Fruit fly (Drosophila melanogaster) whole organism, embryonic: ENCODE measurements around the gene CG16753.
A peak's percentile ranks its signal among the peaks of the same experiment; 100 is the strongest.

Experiments used
- B-H1 ChIP-seq: fragments of 200-800 bp; sonication (Bioruptor generic); IDR thresholded peaks from 3 replicates; pipeline ENCODE4 v1.3.6; 2022; ENCODE audit warnings: missing biosample characterization, missing genetic modification characterization
- Bteb2 ChIP-seq: fragments of 200-800 bp; sonication (Bioruptor generic); optimal IDR thresholded peaks from 2 replicates; lab custom pipeline; 2016; ENCODE audit warnings: missing biosample characterization, missing genetic modification characterization
- CG10209 ChIP-seq: fragments of 200-800 bp; sonication (Bioruptor generic); optimal IDR thresholded peaks from 3 replicates; lab custom pipeline; 2017; ENCODE audit warnings: missing biosample characterization, mild to moderate bottlenecking, missing genetic modification characterization, missing genetic modification reagents
- CG11247 ChIP-seq: fragments of 200-800 bp; sonication (Bioruptor generic); IDR thresholded peaks from 2 replicates; pipeline ENCODE4 v1.3.6; 2022; ENCODE audit warnings: missing biosample characterization, missing genetic modification characterization
- CG15479 ChIP-seq: fragments of 200-800 bp; sonication (Bioruptor generic); optimal IDR thresholded peaks from 3 replicates; lab custom pipeline; 2019; ENCODE audit warnings: missing biosample characterization, mild to moderate bottlenecking, missing genetic modification characterization, moderate library complexity
- CG17328 ChIP-seq: fragments of 200-800 bp; sonication (Bioruptor generic); IDR thresholded peaks from 2 replicates; pipeline ENCODE4 v1.3.6; 2022; ENCODE audit warnings: missing biosample characterization, missing genetic modification characterization
- CG18011 ChIP-seq: fragments of 200-800 bp; sonication (Bioruptor generic); optimal IDR thresholded peaks from 2 replicates; lab custom pipeline; 2017; ENCODE audit warnings: missing biosample characterization, missing genetic modification characterization, mild to moderate bottlenecking, moderate library complexity, missing genotype
- CG1832 ChIP-seq: fragments of 200-800 bp; sonication (Bioruptor generic); optimal IDR thresholded peaks from 2 replicates; lab custom pipeline; 2017; ENCODE audit warnings: missing biosample characterization, mild to moderate bottlenecking, missing genetic modification characterization, inconsistent platforms
- CG18619 ChIP-seq: fragments of 200-800 bp; sonication (Bioruptor generic); optimal IDR thresholded peaks from 3 replicates; lab custom pipeline; 2017; ENCODE audit warnings: missing biosample characterization, mild to moderate bottlenecking, missing genetic modification characterization
- CG2129 ChIP-seq: fragments of 200-800 bp; sonication (Bioruptor generic); IDR thresholded peaks from 2 replicates; pipeline ENCODE4 v1.3.6; 2022; ENCODE audit warnings: missing biosample characterization, missing genetic modification characterization; ENCODE audit not compliant: partially characterized antibody
- CG2202 ChIP-seq: fragments of 200-800 bp; sonication (Bioruptor generic); optimal IDR thresholded peaks from 2 replicates; lab custom pipeline; 2018; ENCODE audit warnings: missing biosample characterization, mild to moderate bottlenecking, missing genetic modification characterization
- CG2712 ChIP-seq: fragments of 200-800 bp; optimal IDR thresholded peaks from 3 replicates; lab custom pipeline; 2019; ENCODE audit warnings: missing biosample characterization, mild to moderate bottlenecking, missing genetic modification characterization, moderate library complexity
- CG31441 ChIP-seq: fragments of 200-800 bp; sonication (Bioruptor generic); IDR thresholded peaks from 2 replicates; pipeline ENCODE4 v1.3.6; 2022; ENCODE audit warnings: missing biosample characterization, missing genetic modification characterization
- CG34224 ChIP-seq: fragments of 200-800 bp; sonication (Bioruptor generic); IDR thresholded peaks from 3 replicates; pipeline ENCODE4 v1.3.6; 2022; ENCODE audit warnings: missing biosample characterization, missing genetic modification characterization; ENCODE audit not compliant: partially characterized antibody
- CG4730 ChIP-seq: fragments of 200-800 bp; sonication (Bioruptor generic); IDR thresholded peaks from 2 replicates; pipeline ENCODE4 v1.3.6; 2022; ENCODE audit warnings: missing biosample characterization, missing genetic modification characterization
- CG5180 ChIP-seq: fragments of 200-800 bp; sonication (Bioruptor generic); optimal IDR thresholded peaks from 3 replicates; lab custom pipeline; 2017; ENCODE audit warnings: missing biosample characterization, missing genetic modification characterization, mild to moderate bottlenecking, moderate library complexity, missing genetic modification reagents
- CG5953 ChIP-seq: fragments of 200-800 bp; sonication (Bioruptor generic); IDR thresholded peaks from 2 replicates; pipeline ENCODE4 v1.3.6; 2022; ENCODE audit warnings: missing biosample characterization, missing genetic modification characterization
- CG7357 ChIP-seq: fragments of 200-800 bp; sonication (Bioruptor generic); IDR thresholded peaks from 3 replicates; pipeline ENCODE4 v1.3.6; 2022; ENCODE audit warnings: missing biosample characterization, missing genetic modification characterization
- CG9609 ChIP-seq: fragments of 200-800 bp; sonication (Bioruptor generic); optimal IDR thresholded peaks from 3 replicates; lab custom pipeline; 2016; ENCODE audit warnings: missing biosample characterization, missing genetic modification characterization
- CTCF ChIP-seq: fragments of 200-800 bp; sonication (Bioruptor generic); optimal IDR thresholded peaks from 2 replicates; lab custom pipeline; 2017; ENCODE audit warnings: missing biosample characterization, mild to moderate bottlenecking, missing genetic modification characterization, moderate library complexity
- CkIIα-i1 ChIP-seq: fragments of 200-800 bp; sonication (Bioruptor generic); IDR thresholded peaks from 2 replicates; pipeline ENCODE4 v1.3.6; 2022; ENCODE audit warnings: missing biosample characterization, missing genetic modification characterization
- Dad ChIP-seq: fragments of 200-800 bp; sonication (Bioruptor generic); optimal IDR thresholded peaks from 3 replicates; lab custom pipeline; 2016; ENCODE audit warnings: missing biosample characterization, missing genetic modification characterization
- Hmx ChIP-seq: fragments of 200-800 bp; sonication (Bioruptor generic); optimal IDR thresholded peaks from 2 replicates; lab custom pipeline; 2016; ENCODE audit warnings: missing biosample characterization, missing genetic modification characterization
- Hr3 ChIP-seq: fragments of 200-800 bp; sonication (Bioruptor generic); optimal IDR thresholded peaks from 3 replicates; lab custom pipeline; 2016; ENCODE audit warnings: missing biosample characterization, missing genetic modification characterization
- MBD-R2 ChIP-seq: fragments of 200-800 bp; sonication (Bioruptor generic); IDR thresholded peaks from 2 replicates; pipeline ENCODE4 v1.3.6; 2022; ENCODE audit warnings: missing biosample characterization, missing genetic modification characterization
- Max ChIP-seq: fragments of 200-800 bp; sonication (Bioruptor generic); optimal IDR thresholded peaks from 2 replicates; lab custom pipeline; 2016; ENCODE audit warnings: missing biosample characterization, mild to moderate bottlenecking, missing genetic modification characterization
- Mrtf ChIP-seq: fragments of 200-800 bp; sonication (Bioruptor generic); IDR thresholded peaks from 3 replicates; pipeline ENCODE4 v1.3.6; 2022; ENCODE audit warnings: missing biosample characterization, missing genetic modification characterization
- NfI ChIP-seq: fragments of 200-800 bp; sonication (Bioruptor generic); optimal IDR thresholded peaks from 3 replicates; lab custom pipeline; 2018; ENCODE audit warnings: missing biosample characterization, mild to moderate bottlenecking, missing genetic modification characterization, moderate library complexity
- Rfx ChIP-seq: fragments of 200-800 bp; sonication (Bioruptor generic); IDR thresholded peaks from 2 replicates; pipeline ENCODE4 v1.3.6; 2022; ENCODE audit warnings: missing biosample characterization, missing genetic modification characterization
- Side ChIP-seq: fragments of 200-800 bp; sonication (Bioruptor generic); optimal IDR thresholded peaks from 2 replicates; lab custom pipeline; 2016; ENCODE audit warnings: missing biosample characterization, missing genetic modification characterization
- Trl ChIP-seq, 3 experiments: fragments of >200 bp in 2 of 3; fragments of 200-800 bp in 1 of 3; sonication (Bioruptor generic) in 1 of 3; optimal IDR thresholded peaks; 2 replicates in 1 of 3; 3 replicates in 2 of 3; lab custom pipeline; 2016 to 2017; ENCODE audit warnings: missing biosample characterization in 1 of 3, missing genetic modification characterization in 1 of 3
- YL-1 ChIP-seq: fragments of 200-800 bp; sonication (Bioruptor generic); optimal IDR thresholded peaks from 3 replicates; lab custom pipeline; 2017; ENCODE audit warnings: missing biosample characterization, mild to moderate bottlenecking, missing genetic modification characterization
- bigmax ChIP-seq: fragments of 200-800 bp; sonication (Bioruptor generic); optimal IDR thresholded peaks from 2 replicates; lab custom pipeline; 2018; ENCODE audit warnings: missing biosample characterization, mild to moderate bottlenecking, missing genetic modification characterization
- croc ChIP-seq: fragments of 200-800 bp; sonication (Bioruptor generic); conservative IDR thresholded peaks from 3 replicates; pipeline ENCODE4 v1.3.6; 2022; ENCODE audit warnings: missing biosample characterization, missing genetic modification characterization
- crol ChIP-seq: fragments of 200-800 bp; sonication (Bioruptor generic); IDR thresholded peaks from 2 replicates; pipeline ENCODE4 v1.3.6; 2022; ENCODE audit warnings: missing biosample characterization, missing genetic modification characterization
- emc ChIP-seq: fragments of 200-800 bp; sonication (Bioruptor generic); optimal IDR thresholded peaks from 2 replicates; lab custom pipeline; 2016; ENCODE audit warnings: missing biosample characterization, missing genetic modification characterization
- fd102C ChIP-seq: fragments of 200-800 bp; sonication (Bioruptor generic); optimal IDR thresholded peaks from 2 replicates; lab custom pipeline; 2018; ENCODE audit warnings: missing biosample characterization, mild to moderate bottlenecking, missing genetic modification characterization, moderate library complexity
- gsb ChIP-seq: fragments of 200-800 bp; sonication (Bioruptor generic); IDR thresholded peaks from 2 replicates; pipeline ENCODE4 v1.3.6; 2022; ENCODE audit warnings: missing biosample characterization, missing genetic modification characterization
- hkb ChIP-seq, 2 experiments: fragments of 200-800 bp in 1 of 2; fragments of >200 bp in 1 of 2; sonication (Bioruptor generic) in 1 of 2; IDR thresholded peaks in 1 of 2; optimal IDR thresholded peaks in 1 of 2; 2 replicates each; pipeline versions ENCODE4 v1.3.6 to Lab custom; 2017 to 2022; ENCODE audit warnings: missing biosample characterization in 1 of 2, missing genetic modification characterization in 1 of 2
- lab ChIP-seq: fragments of 200-800 bp; sonication (Bioruptor generic); optimal IDR thresholded peaks from 3 replicates; lab custom pipeline; 2017; ENCODE audit warnings: missing biosample characterization, missing genetic modification characterization, mild to moderate bottlenecking, moderate library complexity, missing genetic modification reagents
- odd ChIP-seq: fragments of 200-800 bp; sonication (Bioruptor generic); optimal IDR thresholded peaks from 2 replicates; lab custom pipeline; 2017; ENCODE audit warnings: missing biosample characterization, mild to moderate bottlenecking, missing genetic modification characterization
- psq ChIP-seq: fragments of 200-800 bp; sonication (Bioruptor generic); optimal IDR thresholded peaks from 2 replicates; lab custom pipeline; 2017; ENCODE audit warnings: missing biosample characterization, missing genetic modification characterization
- pum ChIP-seq: fragments of 200-800 bp; sonication (Bioruptor generic); optimal IDR thresholded peaks from 2 replicates; lab custom pipeline; 2016; ENCODE audit warnings: missing biosample characterization, missing genetic modification characterization
- rib ChIP-seq: fragments of 200-800 bp; sonication (Bioruptor generic); IDR thresholded peaks from 2 replicates; pipeline ENCODE4 v1.3.6; 2022; ENCODE audit warnings: missing biosample characterization, missing genetic modification characterization
- sim ChIP-seq: fragments of 200-800 bp; sonication (Bioruptor generic); IDR thresholded peaks from 2 replicates; pipeline ENCODE4 v1.3.6; 2022; ENCODE audit warnings: missing biosample characterization, missing genetic modification characterization
- sqz ChIP-seq: fragments of 200-800 bp; sonication (Bioruptor generic); optimal IDR thresholded peaks from 3 replicates; lab custom pipeline; 2018; ENCODE audit warnings: missing biosample characterization, mild to moderate bottlenecking, missing genetic modification characterization
- trh ChIP-seq: fragments of 200-800 bp; sonication (Bioruptor generic); optimal IDR thresholded peaks from 2 replicates; lab custom pipeline; 2016; ENCODE audit warnings: missing biosample characterization, missing genetic modification characterization
- unc-4 ChIP-seq: fragments of 200-800 bp; sonication (Bioruptor generic); IDR thresholded peaks from 2 replicates; pipeline ENCODE4 v1.3.6; 2022; ENCODE audit warnings: missing biosample characterization, missing genetic modification characterization; ENCODE audit not compliant: partially characterized antibody
- zen ChIP-seq: fragments of 200-800 bp; sonication (Bioruptor generic); optimal IDR thresholded peaks from 3 replicates; lab custom pipeline; 2018; ENCODE audit warnings: missing biosample characterization, mild to moderate bottlenecking, missing genetic modification characterization, moderate library complexity

The CG16753 gene

dm6 chr3L:3046325-3047156 is 8.3 kb upstream of the CG16753 start, which contains the start of the genes scramb2 and Sk2 (continued):
- TF ChIP-seq CG2712 (tag; lab: Kevin White, UChicago) (peak; percentile 94), Bteb2 (GFP tag; lab: Kevin White, UChicago) (peak; percentile 73), odd (GFP tag; lab: Kevin White, UChicago) (peak; percentile 96), Hr3 (GFP tag; lab: Kevin White, UChicago) (peak; percentile 91), NfI (GFP tag; lab: Kevin White, UChicago) (peak; percentile 94), rib (GFP tag; lab: Robert Waterston, UW) (peak; percentile 89), emc (GFP tag; lab: Kevin White, UChicago) (peak; percentile 53), B-H1 (peak; percentile 91), Mrtf (GFP tag; lab: Robert Waterston, UW) (peak; percentile 94), Trl (optimal IDR thresholded peaks at IDR 0.05; lab: Kevin White, UChicago) (no peak), Trl (GFP tag; optimal IDR thresholded peaks at IDR 0.05; lab: Kevin White, UChicago) (peak; percentile 73), Rfx (GFP tag; lab: Robert Waterston, UW) (peak; percentile 96), CG5180 (GFP tag; lab: Kevin White, UChicago) (peak; percentile 88), pum (peak; percentile 67), CG31441 (peak; percentile 97), CTCF (GFP tag; lab: Kevin White, UChicago) (peak; percentile 68), CG18619 (GFP tag; lab: Kevin White, UChicago) (peak; percentile 90), MBD-R2 (GFP tag; lab: Robert Waterston, UW) (peak; percentile 80), CG11247 (peak; percentile 92), CG9609 (peak; percentile 76), CG15479 (GFP tag; lab: Kevin White, UChicago) (no peak), CG10209 (GFP tag; lab: Kevin White, UChicago) (peak; percentile 95), bigmax (GFP tag; lab: Kevin White, UChicago) (peak; percentile 41), fd102C (GFP tag; lab: Kevin White, UChicago) (peak; percentile 80), gsb (GFP tag; lab: Robert Waterston, UW) (peak; percentile 94), lab (GFP tag; lab: Kevin White, UChicago) (peak; percentile 98), CG7357 (GFP tag; lab: Robert Waterston, UW) (peak; percentile 86), psq (GFP tag; lab: Kevin White, UChicago) (peak; percentile 78), zen (peak; percentile 86), croc (GFP tag; lab: Robert Waterston, UW) (peak; percentile 83), sqz (GFP tag; lab: Kevin White, UChicago) (peak; percentile 95), sim (GFP tag; lab: Robert Waterston, UW) (peak; percentile 92), CG34224 (GFP tag; lab: Robert Waterston, UW) (no peak), Side (GFP tag; lab: Kevin White, UChicago) (peak; percentile 79), CG4730 (GFP tag; lab: Robert Waterston, UW) (peak; percentile 93), Dad (peak; percentile 81), Hmx (GFP tag; lab: Kevin White, UChicago) (peak; percentile 76), hkb (optimal IDR thresholded peaks at IDR 0.05; lab: Kevin White, UChicago) (peak; percentile 58), hkb (GFP tag; IDR thresholded peaks at IDR 0.05; lab: Robert Waterston, UW) (peak; percentile 98), crol (GFP tag; lab: Robert Waterston, UW) (peak; percentile 37; the same call in 1 of the 2 replicates), CG18011 (GFP tag; lab: Kevin White, UChicago) (peak; percentile 82), CG2202 (tag; lab: Kevin White, UChicago) (peak; percentile 87), Max (GFP tag; lab: Kevin White, UChicago) (peak; percentile 93), CG1832 (GFP tag; lab: Kevin White, UChicago) (peak; percentile 7), unc-4 (GFP tag; lab: Robert Waterston, UW) (no peak), CG17328 (GFP tag; lab: Robert Waterston, UW) (peak; percentile 95), CkIIα-i1 (peak; percentile 77), YL-1 (GFP tag; lab: Kevin White, UChicago) (peak; percentile 88), CG5953 (GFP tag; lab: Robert Waterston, UW) (peak; percentile 94), CG2129 (GFP tag; lab: Robert Waterston, UW) (no peak), trh (GFP tag; lab: Kevin White, UChicago) (peak; percentile 64)
